Worm (Caenorhabditis elegans): ENCODE data around the gene R06B9.5.

DNA sequence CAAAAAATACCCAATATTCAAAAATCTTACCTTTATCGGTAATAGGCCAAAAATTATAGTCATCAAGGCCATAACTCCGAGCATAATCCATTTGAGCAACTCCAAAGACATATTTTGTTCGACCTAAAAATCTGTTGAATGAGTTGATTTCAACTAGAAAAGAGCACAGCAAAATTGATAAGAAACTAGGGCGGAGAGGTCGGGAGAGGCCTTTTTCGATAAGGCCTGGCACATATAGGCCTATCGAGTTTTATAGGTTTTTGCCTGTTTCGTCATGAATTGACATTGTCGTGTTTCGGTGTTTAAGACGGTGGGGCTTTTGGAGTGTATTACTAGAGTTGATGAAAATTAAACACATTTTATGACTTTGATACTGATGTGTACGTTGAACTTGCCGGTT lies 20.4 kb upstream of the R06B9.5 start, which contains the start of gene zipt-2.3:
- TF ChIP-seq him-1 (tag; optimal IDR thresholded peaks at IDR 0.05) (no peak), dao-5 (tag; optimal IDR thresholded peaks at IDR 0.05) (no peak)

All from whole organism, L4/young adult.